Fruit fly (Drosophila melanogaster) whole organism, embryonic: ENCODE measurements around the gene CG13721.

Experiments used
- CG10274 ChIP-seq: fragments of 200-800 bp; sonication (Bioruptor generic); optimal IDR thresholded peaks from 3 replicates; lab custom pipeline; 2017; ENCODE audit warnings: missing biosample characterization, mild to moderate bottlenecking, missing genetic modification characterization
- CG11085 ChIP-seq: fragments of 200-800 bp; sonication (Bioruptor generic); IDR thresholded peaks from 2 replicates; pipeline ENCODE4 v1.3.6; 2022; ENCODE audit warnings: missing biosample characterization, missing genetic modification characterization
- CG13894 ChIP-seq: fragments of 200-800 bp; sonication (Bioruptor generic); optimal IDR thresholded peaks from 3 replicates; lab custom pipeline; 2018; ENCODE audit warnings: missing biosample characterization, mild to moderate bottlenecking, missing genetic modification characterization, moderate library complexity
- CG14710 ChIP-seq: fragments of 200-800 bp; sonication (Bioruptor generic); optimal IDR thresholded peaks from 3 replicates; lab custom pipeline; 2019; ENCODE audit warnings: missing biosample characterization, mild to moderate bottlenecking, missing genetic modification characterization, moderate library complexity
- CG16815 ChIP-seq: fragments of 200-800 bp; sonication (Bioruptor generic); optimal IDR thresholded peaks from 3 replicates; lab custom pipeline; 2017; ENCODE audit warnings: missing biosample characterization, mild to moderate bottlenecking, missing genetic modification characterization
- CG17359 ChIP-seq: fragments of 200-800 bp; sonication (Bioruptor generic); optimal IDR thresholded peaks from 3 replicates; lab custom pipeline; 2018; ENCODE audit warnings: missing biosample characterization, mild to moderate bottlenecking, missing genetic modification characterization, moderate library complexity
- CG18262 ChIP-seq: fragments of 200-800 bp; optimal IDR thresholded peaks from 3 replicates; lab custom pipeline; 2019; ENCODE audit warnings: missing biosample characterization, mild to moderate bottlenecking, missing genetic modification characterization, moderate library complexity
- CG18599 ChIP-seq: fragments of 200-800 bp; sonication (Bioruptor generic); optimal IDR thresholded peaks from 3 replicates; lab custom pipeline; 2017; ENCODE audit warnings: missing biosample characterization, missing genetic modification characterization, mild to moderate bottlenecking, moderate library complexity, missing genetic modification reagents
- CG2199 ChIP-seq: fragments of 200-800 bp; sonication (Bioruptor generic); IDR thresholded peaks from 3 replicates; pipeline ENCODE4 v1.3.6; 2022; ENCODE audit warnings: missing biosample characterization, missing genetic modification characterization
- CG2678 ChIP-seq: fragments of 200-800 bp; sonication (Bioruptor generic); optimal IDR thresholded peaks from 3 replicates; lab custom pipeline; 2019; ENCODE audit warnings: missing biosample characterization, mild to moderate bottlenecking, missing genetic modification characterization, moderate library complexity
- CG43689 ChIP-seq: fragments of 200-800 bp; sonication (Bioruptor generic); IDR thresholded peaks from 2 replicates; pipeline ENCODE4 v1.3.6; 2022; ENCODE audit warnings: missing biosample characterization, missing genetic modification characterization
- CG7357 ChIP-seq: fragments of 200-800 bp; sonication (Bioruptor generic); IDR thresholded peaks from 3 replicates; pipeline ENCODE4 v1.3.6; 2022; ENCODE audit warnings: missing biosample characterization, missing genetic modification characterization
- CG7786 ChIP-seq: fragments of 200-800 bp; sonication (Bioruptor generic); optimal IDR thresholded peaks from 2 replicates; lab custom pipeline; 2016; ENCODE audit warnings: missing biosample characterization, missing genetic modification characterization
- CG8765 ChIP-seq: fragments of 200-800 bp; sonication (Bioruptor generic); IDR thresholded peaks from 2 replicates; pipeline ENCODE4 v1.3.6; 2022; ENCODE audit warnings: missing biosample characterization, missing genetic modification characterization
- CG9609 ChIP-seq: fragments of 200-800 bp; sonication (Bioruptor generic); optimal IDR thresholded peaks from 3 replicates; lab custom pipeline; 2016; ENCODE audit warnings: missing biosample characterization, missing genetic modification characterization
- Dll ChIP-seq: fragments of 200-800 bp; sonication (Bioruptor generic); IDR thresholded peaks from 4 replicates; pipeline ENCODE4 v1.3.6; 2022; ENCODE audit warnings: missing biosample characterization, missing genetic modification characterization; ENCODE audit not compliant: partially characterized antibody
- E2f2 ChIP-seq: fragments of 200-800 bp; sonication (Bioruptor generic); IDR thresholded peaks from 2 replicates; pipeline ENCODE4 v1.3.6; 2022; ENCODE audit warnings: missing biosample characterization, missing genetic modification characterization
- Fer3 ChIP-seq: fragments of 200-800 bp; sonication (Bioruptor generic); optimal IDR thresholded peaks from 2 replicates; lab custom pipeline; 2018; ENCODE audit warnings: missing biosample characterization, mild to moderate bottlenecking, missing genetic modification characterization, moderate library complexity
- HHEX ChIP-seq: fragments of 200-800 bp; sonication (Bioruptor generic); optimal IDR thresholded peaks from 3 replicates; lab custom pipeline; 2017; ENCODE audit warnings: missing biosample characterization, mild to moderate bottlenecking, missing genetic modification characterization, missing genetic modification reagents
- Hmx ChIP-seq: fragments of 200-800 bp; sonication (Bioruptor generic); optimal IDR thresholded peaks from 2 replicates; lab custom pipeline; 2016; ENCODE audit warnings: missing biosample characterization, missing genetic modification characterization
- Med ChIP-seq: fragments of 200-800 bp; sonication (Bioruptor generic); peaks from one replicate; lab custom pipeline; 2016; ENCODE audit warnings: missing biosample characterization, missing genetic modification characterization, mild to moderate bottlenecking, inconsistent platforms, moderate library complexity
- Meics ChIP-seq: fragments of 200-800 bp; sonication (Bioruptor generic); optimal IDR thresholded peaks from 2 replicates; lab custom pipeline; 2017; ENCODE audit warnings: missing biosample characterization, mild to moderate bottlenecking, missing genetic modification characterization
- Neu2 ChIP-seq: fragments of 200-800 bp; sonication (Bioruptor generic); optimal IDR thresholded peaks from 3 replicates; lab custom pipeline; 2016; ENCODE audit warnings: missing biosample characterization, missing genetic modification characterization, borderline replicate concordance
- Oaz ChIP-seq: fragments of 200-800 bp; sonication (Bioruptor generic); IDR thresholded peaks from 2 replicates; pipeline ENCODE4 v1.3.6; 2022; ENCODE audit warnings: missing biosample characterization, missing genetic modification characterization
- Opbp ChIP-seq: fragments of 200-800 bp; sonication (Bioruptor generic); IDR thresholded peaks from 3 replicates; pipeline ENCODE4 v1.3.6; 2022; ENCODE audit warnings: missing biosample characterization, missing genetic modification characterization; ENCODE audit not compliant: partially characterized antibody
- Xbp1 ChIP-seq: fragments of 200-800 bp; sonication (Bioruptor generic); optimal IDR thresholded peaks from 3 replicates; lab custom pipeline; 2016; ENCODE audit warnings: missing biosample characterization, mild to moderate bottlenecking, missing genetic modification characterization
- aop ChIP-seq: fragments of 200-800 bp; sonication (Bioruptor generic); IDR thresholded peaks from 2 replicates; pipeline ENCODE4 v1.3.6; 2022; ENCODE audit warnings: missing biosample characterization, missing genetic modification characterization
- bowl ChIP-seq: fragments of 200-800 bp; sonication (Bioruptor generic); IDR thresholded peaks from 2 replicates; pipeline ENCODE4 v1.3.6; 2022; ENCODE audit warnings: missing biosample characterization, missing genetic modification characterization
- esg ChIP-seq: fragments of 200-800 bp; sonication (Bioruptor generic); conservative IDR thresholded peaks from 2 replicates; pipeline ENCODE4 v1.3.6; 2022; ENCODE audit warnings: missing biosample characterization, missing genetic modification characterization
- gsb ChIP-seq: fragments of 200-800 bp; sonication (Bioruptor generic); IDR thresholded peaks from 2 replicates; pipeline ENCODE4 v1.3.6; 2022; ENCODE audit warnings: missing biosample characterization, missing genetic modification characterization
- hkb ChIP-seq, 2 experiments: fragments of 200-800 bp in 1 of 2; fragments of >200 bp in 1 of 2; sonication (Bioruptor generic) in 1 of 2; IDR thresholded peaks in 1 of 2; optimal IDR thresholded peaks in 1 of 2; 2 replicates each; pipeline versions ENCODE4 v1.3.6 to Lab custom; 2017 to 2022; ENCODE audit warnings: missing biosample characterization in 1 of 2, missing genetic modification characterization in 1 of 2
- kni ChIP-seq: fragments of 200-800 bp; sonication (Bioruptor generic); optimal IDR thresholded peaks from 3 replicates; lab custom pipeline; 2017; ENCODE audit warnings: mild to moderate bottlenecking, missing biosample characterization, missing genetic modification reagents, missing genetic modification characterization
- lab ChIP-seq: fragments of 200-800 bp; sonication (Bioruptor generic); optimal IDR thresholded peaks from 3 replicates; lab custom pipeline; 2017; ENCODE audit warnings: missing biosample characterization, missing genetic modification characterization, mild to moderate bottlenecking, moderate library complexity, missing genetic modification reagents
- nerfin-1 ChIP-seq: fragments of 200-800 bp; sonication (Bioruptor generic); optimal IDR thresholded peaks from 3 replicates; lab custom pipeline; 2019; ENCODE audit warnings: missing biosample characterization, mild to moderate bottlenecking, missing genetic modification characterization, moderate library complexity
- nmo ChIP-seq: fragments of 200-800 bp; sonication (Bioruptor generic); optimal IDR thresholded peaks from 2 replicates; lab custom pipeline; 2018; ENCODE audit warnings: missing biosample characterization, mild to moderate bottlenecking, missing genetic modification characterization, moderate library complexity
- odd ChIP-seq: fragments of 200-800 bp; sonication (Bioruptor generic); optimal IDR thresholded peaks from 2 replicates; lab custom pipeline; 2017; ENCODE audit warnings: missing biosample characterization, mild to moderate bottlenecking, missing genetic modification characterization
- org-1 ChIP-seq: fragments of 200-800 bp; sonication (Bioruptor generic); optimal IDR thresholded peaks from 2 replicates; lab custom pipeline; 2017; ENCODE audit warnings: missing biosample characterization, missing genetic modification characterization
- pan ChIP-seq, 4 experiments: fragments of >200 bp in 3 of 4; fragments of 200-800 bp in 1 of 4; sonication (Bioruptor generic) in 1 of 4; optimal IDR thresholded peaks in 3 of 4; IDR thresholded peaks in 1 of 4; 2 replicates each; pipeline versions ENCODE4 v1.3.6 to Lab custom; 2017 to 2022; ENCODE audit warnings: missing biosample characterization in 2 of 4, missing genetic modification characterization in 2 of 4, mixed read lengths in 1 of 4
- peb ChIP-seq: fragments of 200-800 bp; sonication (Bioruptor generic); IDR thresholded peaks from 2 replicates; pipeline ENCODE4 v1.3.6; 2022; ENCODE audit warnings: missing biosample characterization, missing genetic modification characterization
- pzg ChIP-seq: fragments of 200-800 bp; sonication (Bioruptor generic); optimal IDR thresholded peaks from 3 replicates; lab custom pipeline; 2018; ENCODE audit warnings: missing biosample characterization, mild to moderate bottlenecking, missing genetic modification characterization, moderate library complexity
- repo ChIP-seq: fragments of 200-800 bp; sonication (Bioruptor generic); optimal IDR thresholded peaks from 2 replicates; lab custom pipeline; 2016; ENCODE audit warnings: missing biosample characterization, missing genetic modification characterization
- row ChIP-seq: fragments of 200-800 bp; sonication (Bioruptor generic); IDR thresholded peaks from 3 replicates; pipeline ENCODE4 v1.3.6; 2022; ENCODE audit warnings: missing biosample characterization, missing genetic modification characterization
- slp2 ChIP-seq: fragments of 200-800 bp; sonication (Bioruptor generic); optimal IDR thresholded peaks from 2 replicates; lab custom pipeline; 2016; ENCODE audit warnings: missing biosample characterization, missing genetic modification characterization
- stc ChIP-seq: fragments of 200-800 bp; sonication (Bioruptor generic); IDR thresholded peaks from 2 replicates; pipeline ENCODE4 v1.3.6; 2022; ENCODE audit warnings: missing biosample characterization, missing genetic modification characterization
- tin ChIP-seq: fragments of 200-800 bp; sonication (Bioruptor generic); optimal IDR thresholded peaks from 3 replicates; lab custom pipeline; 2016; ENCODE audit warnings: missing biosample characterization, missing genetic modification characterization
- wdn ChIP-seq: fragments of 200-800 bp; sonication (Bioruptor generic); IDR thresholded peaks from 2 replicates; pipeline ENCODE4 v1.3.6; 2022; ENCODE audit warnings: missing biosample characterization, missing genetic modification characterization
- zen ChIP-seq: fragments of 200-800 bp; sonication (Bioruptor generic); optimal IDR thresholded peaks from 3 replicates; lab custom pipeline; 2018; ENCODE audit warnings: missing biosample characterization, mild to moderate bottlenecking, missing genetic modification characterization, moderate library complexity

Gene CG13721

DNA sequence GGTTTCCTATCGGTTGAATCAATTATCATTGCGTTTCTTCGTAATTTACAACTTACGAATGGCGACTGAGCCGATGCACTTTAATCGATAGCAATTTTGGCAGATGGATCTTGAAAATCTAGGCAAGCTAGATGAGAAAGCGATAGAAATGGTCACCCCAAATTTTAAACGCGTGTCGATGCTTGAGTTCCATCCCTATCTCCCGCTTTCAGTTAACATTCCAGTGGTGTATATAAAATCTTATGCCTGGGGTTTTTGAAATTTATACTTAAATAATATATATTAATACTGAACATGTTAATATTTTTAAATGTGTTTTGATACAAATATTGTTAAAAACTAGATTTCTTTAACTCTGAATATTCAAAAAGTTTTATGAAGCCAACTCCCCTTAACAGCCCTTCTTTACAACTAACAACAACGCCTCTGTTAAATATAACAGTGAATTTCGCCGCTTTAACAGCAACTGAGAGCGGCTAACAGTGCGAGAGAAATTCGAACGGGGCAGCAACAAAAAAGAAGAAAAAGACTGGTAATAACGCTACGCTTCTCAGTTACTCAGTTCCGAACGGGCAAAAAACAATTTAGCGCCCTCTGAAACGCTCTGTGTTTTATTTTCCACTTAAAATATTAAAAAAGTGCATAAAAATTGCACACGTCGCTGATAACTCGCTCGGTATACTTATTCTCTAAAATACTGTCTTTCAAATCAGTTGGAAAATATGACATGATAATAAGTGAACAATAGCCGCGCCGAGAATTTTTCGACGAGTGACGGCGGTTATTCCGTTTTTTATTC, 44.2 kb upstream of the CG13721 start, which contains the start of gene CG11357 (continued):
- TF ChIP-seq hkb (optimal IDR thresholded peaks at IDR 0.05; lab: Kevin White, UChicago) (no peak), hkb (GFP tag; IDR thresholded peaks at IDR 0.05; lab: Robert Waterston, UW) (peak; percentile 99), CG17359 (tag; lab: Kevin White, UChicago) (peak; percentile 99), Med (GFP tag; lab: Kevin White, UChicago) (peak; percentile 96), CG11085 (GFP tag; lab: Robert Waterston, UW) (peak; percentile 98), HHEX (GFP tag; lab: Kevin White, UChicago) (peak; percentile 98), Hmx (GFP tag; lab: Kevin White, UChicago) (peak; percentile 58), Dll (GFP tag; lab: Robert Waterston, UW) (peak; percentile 78; the same call in 3 of the 4 replicates), peb (GFP tag; lab: Robert Waterston, UW) (peak; percentile 98), CG9609 (GFP tag; lab: Kevin White, UChicago) (peak; percentile 25), Neu2 (no peak), CG7786 (GFP tag; lab: Kevin White, UChicago) (peak; percentile 79), CG8765 (peak; percentile 97), nmo (peak; percentile 99), CG14710 (tag; lab: Kevin White, UChicago) (peak; percentile 97), CG2678 (tag; lab: Kevin White, UChicago) (peak; percentile 99), pan (optimal IDR thresholded peaks at IDR 0.05; lab: Kevin White, UChicago) (no peak), pan (GFP tag; optimal IDR thresholded peaks at IDR 0.05 in 1 of 2, IDR thresholded peaks at IDR 0.05 in 1 of 2) (peak in 1 of 2 experiments; percentile 99), Opbp (GFP tag; lab: Robert Waterston, UW) (peak; percentile 91), tin (GFP tag; lab: Kevin White, UChicago) (peak; percentile 96), CG2199 (GFP tag; lab: Robert Waterston, UW) (peak; percentile 97), lab (GFP tag; lab: Kevin White, UChicago) (peak; percentile 99), aop (GFP tag; lab: Robert Waterston, UW) (peak; percentile 75), E2f2 (GFP tag; lab: Robert Waterston, UW) (peak; percentile 90), slp2 (peak; percentile 81), gsb (GFP tag; lab: Robert Waterston, UW) (peak; percentile 98), odd (GFP tag; lab: Kevin White, UChicago) (peak; percentile 98), CG7357 (GFP tag; lab: Robert Waterston, UW) (peak; percentile 95), zen (tag; lab: Kevin White, UChicago) (peak; percentile 98), Xbp1 (GFP tag; lab: Kevin White, UChicago) (peak; percentile 98), Oaz (GFP tag; lab: Robert Waterston, UW) (peak; percentile 96), CG18262 (tag; lab: Kevin White, UChicago) (peak; percentile 99), bowl (GFP tag; lab: Robert Waterston, UW) (peak; percentile 97), repo (peak; percentile 73), CG43689 (peak; percentile 97), row (GFP tag; lab: Robert Waterston, UW) (peak; percentile 99), kni (GFP tag; lab: Kevin White, UChicago) (peak; percentile 77), CG16815 (GFP tag; lab: Kevin White, UChicago) (peak; percentile 94), nerfin-1 (tag; lab: Kevin White, UChicago) (peak; percentile 98), CG13894 (peak; percentile 98), wdn (GFP tag; lab: Robert Waterston, UW) (peak; percentile 98), CG10274 (GFP tag; lab: Kevin White, UChicago) (peak; percentile 86), CG18599 (peak; percentile 99), Fer3 (tag; lab: Kevin White, UChicago) (peak; percentile 99), Meics (GFP tag; lab: Kevin White, UChicago) (peak; percentile 98), stc (GFP tag; lab: Robert Waterston, UW) (peak; percentile 99), esg (GFP tag; lab: Robert Waterston, UW) (peak; percentile 98), pzg (GFP tag; lab: Kevin White, UChicago) (peak; percentile 50), org-1 (GFP tag; lab: Kevin White, UChicago) (peak; percentile 95)
